Worm (Caenorhabditis elegans) whole organism, L4 larva: ENCODE results near the gene asp-12.

ENCODE experiments used
- Y5F2A.4 ChIP-seq: fragments of 200-800 bp; sonication (Bioruptor generic); optimal IDR thresholded peaks from 2 replicates; lab custom pipeline; 2018; ENCODE audit warnings: mild to moderate bottlenecking, missing genetic modification characterization, missing compliant biosample characterization
- ZK546.5 ChIP-seq, 2 experiments: sonication (generic microtip); optimal IDR thresholded peaks; 2 replicates each; lab custom pipeline; 2017; ENCODE audit warnings: missing biosample characterization in 2 of 2, missing genetic modification characterization in 2 of 2
- aha-1 ChIP-seq: fragments of 150-350 bp; peaks from one replicate; lab custom pipeline; 2014; ENCODE audit warnings: missing biosample characterization, missing genetic modification characterization
- arid-1 ChIP-seq: fragments of 200-800 bp; sonication (Bioruptor generic); conservative IDR thresholded peaks from 2 replicates; pipeline ENCODE4 v1.3.6; 2022; ENCODE audit warnings: missing genetic modification reagents, missing genetic modification characterization, missing compliant biosample characterization
- ceh-20 ChIP-seq: fragments of 200-800 bp; sonication (Bioruptor generic); IDR thresholded peaks from 2 replicates; pipeline ENCODE4 v1.3.6; 2022; ENCODE audit warnings: missing genetic modification reagents, missing genetic modification characterization, missing compliant biosample characterization
- ceh-28 ChIP-seq: fragments of 150-350 bp; optimal IDR thresholded peaks from 2 replicates; lab custom pipeline; 2014; ENCODE audit warnings: missing biosample characterization, missing genetic modification reagents, missing genetic modification characterization
- daf-12 ChIP-seq: fragments of 150-350 bp; optimal IDR thresholded peaks from 2 replicates; lab custom pipeline; 2014; ENCODE audit warnings: missing biosample characterization, missing genetic modification reagents, missing genetic modification characterization
- daf-16 ChIP-seq, 3 experiments: sonication (generic microtip); optimal IDR thresholded peaks; 2 replicates each; lab custom pipeline; 2016 to 2017; ENCODE audit warnings: missing genetic modification characterization in 3 of 3, missing genetic modification reagents in 3 of 3, mild to moderate bottlenecking in 2 of 3, missing compliant biosample characterization in 2 of 3, missing biosample characterization in 1 of 3, moderate library complexity in 1 of 3
- daf-19 ChIP-seq: fragments of 200-800 bp; sonication (Bioruptor generic); conservative IDR thresholded peaks from 2 replicates; pipeline ENCODE4 v1.3.6; 2022; ENCODE audit warnings: missing genetic modification characterization, missing compliant biosample characterization
- dmd-6 ChIP-seq: fragments of 200-800 bp; sonication (Bioruptor generic); IDR thresholded peaks from 2 replicates; pipeline ENCODE4 v1.3.6; 2022; ENCODE audit warnings: missing genetic modification reagents, missing genetic modification characterization, missing compliant biosample characterization
- dmd-9 ChIP-seq: fragments of 200-800 bp; sonication (Bioruptor generic); IDR thresholded peaks from 2 replicates; pipeline ENCODE4 v1.3.6; 2022; ENCODE audit warnings: missing genetic modification reagents, missing genetic modification characterization, missing compliant biosample characterization
- duxl-1 ChIP-seq: sonication (generic microtip); optimal IDR thresholded peaks from 2 replicates; lab custom pipeline; 2016; ENCODE audit warnings: mild to moderate bottlenecking, missing genetic modification characterization, moderate library complexity, missing compliant biosample characterization; ENCODE audit not compliant: poor library complexity
- dve-1 ChIP-seq: sonication (generic microtip); optimal IDR thresholded peaks from 2 replicates; lab custom pipeline; 2017; ENCODE audit warnings: antibody characterized with exemption, mild to moderate bottlenecking, missing genetic modification characterization, missing compliant biosample characterization; ENCODE audit not compliant: insufficient read depth
- egl-27 ChIP-seq: sonication (generic microtip); optimal IDR thresholded peaks from 3 replicates; lab custom pipeline; 2017; ENCODE audit warnings: missing biosample characterization, missing genetic modification reagents, missing genetic modification characterization
- hlh-11 ChIP-seq: fragments of 200-800 bp; sonication (Bioruptor generic); optimal IDR thresholded peaks from 2 replicates; lab custom pipeline; 2018; ENCODE audit warnings: mild to moderate bottlenecking, missing genetic modification characterization, missing compliant biosample characterization
- lin-39 ChIP-seq: fragments of 150-350 bp; optimal IDR thresholded peaks from 2 replicates; lab custom pipeline; 2014; ENCODE audit warnings: missing biosample characterization, missing genetic modification reagents, missing genetic modification characterization
- lsy-2 ChIP-seq, 2 experiments: fragments of 150-350 bp in 1 of 2; sonication (generic microtip) in 1 of 2; optimal IDR thresholded peaks; 2 replicates each; lab custom pipeline; 2014 to 2017; ENCODE audit warnings: missing biosample characterization in 2 of 2, missing genetic modification characterization in 2 of 2
- madf-9 ChIP-seq: fragments of 200-800 bp; sonication (Bioruptor generic); conservative IDR thresholded peaks from 2 replicates; pipeline ENCODE4 v1.3.6; 2022; ENCODE audit warnings: missing genetic modification reagents, missing genetic modification characterization, missing compliant biosample characterization
- nhr-102 ChIP-seq: sonication (generic microtip); optimal IDR thresholded peaks from 2 replicates; lab custom pipeline; 2016; ENCODE audit warnings: mild to moderate bottlenecking, missing genetic modification characterization, moderate library complexity, missing compliant biosample characterization
- nhr-28 ChIP-seq: fragments of 150-350 bp; optimal IDR thresholded peaks from 2 replicates; lab custom pipeline; 2014; ENCODE audit warnings: missing biosample characterization, missing genetic modification characterization
- nhr-42 ChIP-seq: fragments of 200-800 bp; sonication (Bioruptor generic); IDR thresholded peaks from 2 replicates; pipeline ENCODE4 v1.3.6; 2022; ENCODE audit warnings: missing genetic modification characterization, missing compliant biosample characterization
- nhr-77 ChIP-seq: fragments of 150-350 bp; optimal IDR thresholded peaks from 2 replicates; lab custom pipeline; 2014; ENCODE audit warnings: missing biosample characterization, missing genetic modification characterization
- php-3 ChIP-seq: fragments of 200-800 bp; sonication (Bioruptor generic); IDR thresholded peaks from 2 replicates; pipeline ENCODE4 v1.3.6; 2022; ENCODE audit warnings: missing genetic modification reagents, missing genetic modification characterization, missing compliant biosample characterization
- pqm-1 ChIP-seq: sonication (generic microtip); optimal IDR thresholded peaks from 2 replicates; lab custom pipeline; 2017; ENCODE audit warnings: missing biosample characterization, missing genetic modification characterization
- rbr-2 ChIP-seq: sonication (generic microtip); optimal IDR thresholded peaks from 2 replicates; lab custom pipeline; 2016; ENCODE audit warnings: missing genotype, missing genetic modification characterization, missing compliant biosample characterization
- saeg-2 ChIP-seq: fragments of 200-800 bp; sonication (Bioruptor generic); IDR thresholded peaks from 2 replicates; pipeline ENCODE4 v1.3.6; 2022; ENCODE audit warnings: missing genetic modification reagents, missing genetic modification characterization, missing compliant biosample characterization
- snpc-1.2 ChIP-seq: fragments of 200-800 bp; sonication (Bioruptor generic); IDR thresholded peaks from 2 replicates; pipeline ENCODE4 v1.3.6; 2022; ENCODE audit warnings: missing genetic modification reagents, missing genetic modification characterization, missing compliant biosample characterization
- unc-130 ChIP-seq: sonication (generic microtip); optimal IDR thresholded peaks from 2 replicates; lab custom pipeline; 2016; ENCODE audit warnings: missing genetic modification reagents, missing genetic modification characterization, missing compliant biosample characterization
- unc-62 ChIP-seq, 3 experiments: fragments of 150-350 bp in 1 of 3; sonication (generic microtip); optimal IDR thresholded peaks in 2 of 3; peaks in 1 of 3; 1 replicate in 1 of 3; 2 replicates in 2 of 3; lab custom pipeline; 2014 to 2017; ENCODE audit warnings: missing biosample characterization in 3 of 3, missing genetic modification characterization in 3 of 3, missing genetic modification reagents in 3 of 3, missing genotype in 1 of 3
- ztf-7 ChIP-seq: fragments of 150-350 bp; optimal IDR thresholded peaks from 2 replicates; lab custom pipeline; 2014; ENCODE audit warnings: missing biosample characterization, missing genetic modification characterization

Gene asp-12

DNA sequence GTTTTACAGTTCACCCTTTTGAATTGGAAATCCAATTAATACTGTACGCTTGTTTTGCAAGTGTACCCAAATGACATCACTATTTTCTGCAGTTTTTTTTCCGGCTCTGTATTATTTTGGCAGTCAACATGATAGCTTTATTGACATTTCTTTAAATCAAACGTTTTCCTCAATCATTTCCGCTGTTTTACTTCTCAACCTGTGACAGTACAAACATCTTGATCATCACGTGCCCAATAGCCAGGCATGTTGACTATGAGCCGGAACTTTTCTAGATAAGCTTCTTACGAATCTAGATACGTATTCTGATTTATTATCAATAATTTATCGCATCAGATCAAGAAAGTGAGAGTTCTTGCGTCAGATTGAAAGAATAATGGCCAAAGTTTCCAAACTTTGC, 868 bp downstream of the asp-12 start (continued):
- TF ChIP-seq php-3 (GFP tag; lab: Robert Waterston, UW): peak; percentile 50; the same call in 1 of the 2 replicates

DNA sequence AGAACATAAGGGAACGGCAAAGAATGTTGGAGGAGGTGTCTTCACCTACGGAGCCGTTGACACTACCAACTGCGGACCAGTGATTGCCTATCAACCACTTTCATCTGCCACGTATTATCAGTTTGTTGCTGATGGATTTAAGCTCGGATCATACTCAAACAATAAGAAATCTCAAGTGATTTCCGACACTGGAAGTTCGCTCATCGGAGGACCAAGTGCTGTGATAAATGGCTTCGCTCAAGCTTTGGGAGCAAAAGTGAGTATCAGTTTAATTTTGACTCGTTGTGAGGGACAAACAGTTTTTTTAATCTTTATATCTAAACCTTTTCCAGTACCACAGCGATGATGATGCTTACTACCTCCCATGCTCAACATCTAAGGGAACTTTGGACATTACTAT, 2.4 kb downstream of the asp-12 start:
- TF ChIP-seq ZK546.5 (tag; optimal IDR thresholded peaks at IDR 0.05; lab: Kevin White, UChicago) (no peak), ceh-28 (tag; lab: Kevin White, UChicago) (no peak), madf-9 (no peak), unc-62 (GFP tag; optimal IDR thresholded peaks at IDR 0.05 in 1 of 2; lab: Kevin White, UChicago) (peak in 1 of 2 experiments; percentile 94), unc-62 (tag; optimal IDR thresholded peaks at IDR 0.05; lab: Kevin White, UChicago) (no peak), snpc-1.2 (GFP tag; lab: Robert Waterston, UW) (no peak), nhr-42 (GFP tag; lab: Robert Waterston, UW) (no peak), ztf-7 (tag; lab: Kevin White, UChicago) (no peak), arid-1 (no peak)

DNA sequence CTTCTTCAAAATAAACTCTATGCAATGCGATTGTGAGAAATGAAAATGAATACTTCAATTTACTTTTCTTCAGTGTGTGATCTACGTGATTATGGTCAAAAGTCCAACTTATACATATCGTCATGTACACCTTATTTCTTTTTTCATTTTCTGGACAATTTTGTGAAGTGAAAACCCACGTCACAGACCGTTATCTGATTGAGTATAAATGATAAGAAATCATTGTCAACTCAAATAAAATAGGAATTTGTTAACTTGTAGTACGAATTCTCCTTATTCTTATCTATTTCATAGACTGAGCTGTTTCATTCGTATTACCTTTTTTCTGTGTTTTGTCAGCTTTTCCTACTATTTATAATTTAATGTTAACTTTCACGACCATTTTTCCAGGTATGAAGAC, 3.0 kb downstream of the asp-12 start, which contains the start of gene asp-5:
asp-5 (plus strand) TSS at position 391 of the 400 bp plus-strand sequence.
- TF ChIP-seq unc-62 (GFP tag; optimal IDR thresholded peaks at IDR 0.05 in 1 of 2; lab: Kevin White, UChicago) (no peak), unc-62 (tag; optimal IDR thresholded peaks at IDR 0.05; lab: Kevin White, UChicago) (no peak), dve-1 (tag; lab: Kevin White, UChicago) (peak; percentile 59), pqm-1 (tag; lab: Kevin White, UChicago) (peak; percentile 71), unc-130 (no peak), daf-16 (GFP tag; optimal IDR thresholded peaks at IDR 0.05; lab: Kevin White, UChicago) (no peak), daf-16 (tag; optimal IDR thresholded peaks at IDR 0.05; lab: Kevin White, UChicago) (peak; percentile 62), daf-12 (tag; lab: Kevin White, UChicago) (no peak), lin-39 (tag; lab: Kevin White, UChicago) (no peak), dmd-6 (GFP tag; lab: Robert Waterston, UW) (peak; percentile 26; the same call in 1 of the 2 replicates), ceh-20 (GFP tag; lab: Robert Waterston, UW) (no peak), hlh-11 (tag; lab: Kevin White, UChicago) (peak; percentile 41), lsy-2 (tag; optimal IDR thresholded peaks at IDR 0.05; lab: Kevin White, UChicago) (no peak), nhr-28 (tag; lab: Kevin White, UChicago) (peak; percentile 57), nhr-77 (tag; lab: Kevin White, UChicago) (peak; percentile 42), Y5F2A.4 (GFP tag; lab: Kevin White, UChicago) (no peak), aha-1 (tag; lab: Kevin White, UChicago) (peak; percentile 69)

DNA sequence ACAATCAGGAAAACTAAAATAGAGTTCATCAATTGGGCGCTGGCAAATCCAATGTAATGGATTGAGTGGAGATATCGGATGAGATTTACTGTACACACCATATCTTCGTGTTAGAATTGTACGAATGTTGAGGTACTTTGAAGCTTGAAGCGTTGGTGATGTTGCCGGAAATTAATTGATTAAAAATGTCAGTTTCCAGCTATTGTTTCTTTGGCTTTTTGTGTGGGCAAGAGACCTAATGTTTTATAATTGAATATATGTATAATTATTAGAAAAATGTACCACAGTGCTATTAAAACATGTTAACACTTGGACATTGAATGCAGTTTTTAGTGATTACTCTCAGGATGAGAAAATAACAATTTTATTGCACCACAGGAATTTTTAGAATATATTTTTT, 9.8 kb downstream of the asp-12 start, which contains the start of gene str-136:
str-136 (minus strand) TSS at position 101 of the 400 bp plus-strand sequence.
- TF ChIP-seq dmd-9 (GFP tag; lab: Robert Waterston, UW) (no peak), unc-62 (GFP tag; optimal IDR thresholded peaks at IDR 0.05 in 1 of 2; lab: Kevin White, UChicago) (peak in 1 of 2 experiments; percentile 9), unc-62 (tag; optimal IDR thresholded peaks at IDR 0.05; lab: Kevin White, UChicago) (no peak)
- TF ChIP-seq, all 104 proteins: peak for 1

DNA sequence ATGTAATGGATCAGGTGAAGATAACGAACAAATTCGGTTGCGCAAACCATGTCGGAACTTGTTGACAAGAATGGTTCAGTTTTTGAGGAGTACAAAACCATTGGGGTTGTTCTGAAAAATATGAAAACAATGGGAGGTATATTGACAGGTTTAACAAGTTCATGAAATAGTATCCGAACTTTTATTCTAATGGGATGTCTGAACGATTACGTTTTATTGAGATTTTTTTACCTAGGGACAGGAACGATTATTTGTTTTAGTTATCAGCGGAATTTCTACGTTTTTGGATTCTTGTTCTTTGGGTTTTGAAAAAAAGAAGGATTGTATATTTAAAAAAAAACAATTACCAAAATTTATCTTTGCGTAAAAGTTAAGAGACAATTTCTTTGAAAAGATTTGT, 11.8 kb downstream of the asp-12 start, which contains the start of gene str-135:
str-135 (minus strand) TSS at position 101 of the 400 bp plus-strand sequence.
- no peak for TF ChIP-seq daf-19 (GFP tag; lab: Robert Waterston, UW)
- TF ChIP-seq nhr-28 (tag; lab: Kevin White, UChicago): no peak
- no peak for TF ChIP-seq saeg-2 (GFP tag; lab: Robert Waterston, UW)
- TF ChIP-seq egl-27 (tag; lab: Kevin White, UChicago): no peak
- TF ChIP-seq rbr-2 (tag; lab: Kevin White, UChicago): no peak
- TF ChIP-seq nhr-77 (tag; lab: Kevin White, UChicago): no peak
- no peak for TF ChIP-seq arid-1
- no peak for TF ChIP-seq duxl-1 (tag; lab: Kevin White, UChicago)
- no peak for TF ChIP-seq nhr-102 (tag; lab: Kevin White, UChicago)
